Worm (Caenorhabditis elegans): ENCODE results near the gene srh-116.

srh-116 gene

ce11 chrV:17298657-17299056 is 43.7 kb upstream of the srh-116 start:
- TF ChIP-seq B0336.3 (GFP tag; IDR thresholded peaks at IDR 0.05) (no peak), gei-17 (GFP tag; optimal IDR thresholded peaks at IDR 0.05) (no peak), sdz-38 (tag; optimal IDR thresholded peaks at IDR 0.05) (no peak), nhr-120 (GFP tag; IDR thresholded peaks at IDR 0.05) (no peak), unc-62 (GFP tag; optimal IDR thresholded peaks at IDR 0.05) (no peak), nhr-27 (tag; optimal IDR thresholded peaks at IDR 0.05) (no peak), attf-3 (GFP tag; conservative IDR thresholded peaks at IDR 0.05) (no peak), attf-6 (GFP tag; IDR thresholded peaks at IDR 0.05) (no peak), lsl-1 (GFP tag; optimal IDR thresholded peaks at IDR 0.05) (no peak), aptf-3 (GFP tag; IDR thresholded peaks at IDR 0.05) (no peak), ccch-3 (GFP tag; optimal IDR thresholded peaks at IDR 0.05) (no peak), T26A5.8 (tag; optimal IDR thresholded peaks at IDR 0.05) (no peak), rpc-1 (optimal IDR thresholded peaks at IDR 0.05) (no peak), rpc-1 (tag; optimal IDR thresholded peaks at IDR 0.05) (no peak), snpc-4 (GFP tag; optimal IDR thresholded peaks at IDR 0.05) (no peak), snpc-4 (tag; optimal IDR thresholded peaks at IDR 0.05) (no peak), tbx-9 (tag; optimal IDR thresholded peaks at IDR 0.05; ENCODE audit: borderline replicate concordance) (no peak), ztf-18 (tag; optimal IDR thresholded peaks at IDR 0.05) (no peak), atf-7 (tag; optimal IDR thresholded peaks at IDR 0.05) (no peak)

- no peak for TF ChIP-seq rcor-1 (GFP tag; IDR thresholded peaks at IDR 0.05)
- TF ChIP-seq attf-3 (GFP tag; conservative IDR thresholded peaks at IDR 0.05), result no peak
These were observed 41.5 kb upstream of the srh-116 start for ce11 chrV:17296443-17296842.

- TF ChIP-seq snpc-1.3 (tag; optimal IDR thresholded peaks at IDR 0.05; ENCODE audit: insufficient read depth) (no peak), lin-40 (tag; optimal IDR thresholded peaks at IDR 0.05) (no peak), Y67H2A.10 (GFP tag; conservative IDR thresholded peaks at IDR 0.05) (no peak), B0019.2 (GFP tag; conservative IDR thresholded peaks at IDR 0.05) (no peak), nhr-27 (tag; optimal IDR thresholded peaks at IDR 0.05) (no peak), dpff-1 (tag; optimal IDR thresholded peaks at IDR 0.05) (no peak), let-607 (tag; optimal IDR thresholded peaks at IDR 0.05) (no peak), ets-4 (GFP tag; optimal IDR thresholded peaks at IDR 0.05) (no peak), nfya-2 (GFP tag; IDR thresholded peaks at IDR 0.05) (no peak), T26A5.8 (tag; optimal IDR thresholded peaks at IDR 0.05) (no peak), hmg-1.2 (GFP tag; IDR thresholded peaks at IDR 0.05) (no peak), lsl-1 (GFP tag; optimal IDR thresholded peaks at IDR 0.05) (no peak), gei-17 (GFP tag; optimal IDR thresholded peaks at IDR 0.05) (no peak)
These were observed 37.8 kb upstream of the srh-116 start for ce11 chrV:17292740-17293139.

ce11 chrV:17284159-17284558 is 29.2 kb upstream of the srh-116 start:
- TF ChIP-seq zim-3 (tag; optimal IDR thresholded peaks at IDR 0.05) (no peak), dpl-1 (GFP tag; optimal IDR thresholded peaks at IDR 0.05) (no peak), repo-1 (tag; optimal IDR thresholded peaks at IDR 0.05) (no peak), fkh-3 (tag; optimal IDR thresholded peaks at IDR 0.05) (no peak), ZK185.1 (tag; optimal IDR thresholded peaks at IDR 0.05; ENCODE audit: poor library complexity, severe bottlenecking) (no peak), ama-1 (optimal IDR thresholded peaks at IDR 0.05) (no peak), ama-1 (GFP tag; optimal IDR thresholded peaks at IDR 0.05) (no peak), nhr-90 (tag; optimal IDR thresholded peaks at IDR 0.05) (no peak), dpff-1 (tag; optimal IDR thresholded peaks at IDR 0.05) (no peak), rpc-1 (optimal IDR thresholded peaks at IDR 0.05) (no peak), rpc-1 (tag; optimal IDR thresholded peaks at IDR 0.05) (no peak), F52B5.7 (tag; optimal IDR thresholded peaks at IDR 0.05) (no peak), zfh-2 (GFP tag; conservative IDR thresholded peaks at IDR 0.05) (no peak), let-607 (tag; optimal IDR thresholded peaks at IDR 0.05) (no peak), hsf-1 (GFP tag; IDR thresholded peaks at IDR 0.05) (no peak), nfya-2 (GFP tag; IDR thresholded peaks at IDR 0.05) (no peak), snpc-1.1 (tag; optimal IDR thresholded peaks at IDR 0.05; ENCODE audit: insufficient read depth) (no peak), F49E8.2 (tag; optimal IDR thresholded peaks at IDR 0.05; ENCODE audit: insufficient read depth) (no peak)
